Worm (Caenorhabditis elegans) whole organism, L4/young adult: Measurements from ENCODE around the gene F58E2.3.

Experiments used
- W03F9.2 ChIP-seq: fragments of 150-350 bp; optimal IDR thresholded peaks from 2 replicates; lab custom pipeline; 2014; ENCODE audit warnings: missing biosample characterization, missing genetic modification characterization
- dao-5 ChIP-seq: sonication (generic microtip); optimal IDR thresholded peaks from 2 replicates; lab custom pipeline; 2016; ENCODE audit warnings: missing genotype, missing genetic modification characterization, moderate library complexity, missing compliant biosample characterization

- TF ChIP-seq dao-5 (tag; lab: Kevin White, UChicago) (no peak), W03F9.2 (tag; lab: Kevin White, UChicago) (no peak)
These were observed 4.0 kb upstream of the F58E2.3 start, which contains the start of gene F58E2.4 for ce11 chrIV:3463254-3463653.
